Worm (Caenorhabditis elegans) whole organism, L2 larva: ENCODE results near the gene col-176.

Experiments
- C34F6.9 ChIP-seq: fragments of 150-350 bp; optimal IDR thresholded peaks from 2 replicates; lab custom pipeline; 2014; ENCODE audit warnings: missing biosample characterization, missing genetic modification characterization
- F13H6.1 ChIP-seq: sonication (generic microtip); optimal IDR thresholded peaks from 2 replicates; lab custom pipeline; 2016; ENCODE audit warnings: missing genetic modification characterization, missing compliant biosample characterization
- R02D3.7 ChIP-seq: fragments of 150-350 bp; optimal IDR thresholded peaks from 2 replicates; lab custom pipeline; 2014; ENCODE audit warnings: missing biosample characterization, missing genetic modification characterization
- Y55F3AM.14 ChIP-seq: fragments of 200-800 bp; sonication (Bioruptor generic); optimal IDR thresholded peaks from 2 replicates; lab custom pipeline; 2018; ENCODE audit warnings: mild to moderate bottlenecking, missing genetic modification characterization, missing compliant biosample characterization
- ZK546.5 ChIP-seq: sonication (generic microtip); optimal IDR thresholded peaks from 2 replicates; lab custom pipeline; 2017; ENCODE audit warnings: missing biosample characterization, missing genetic modification characterization
- alr-1 ChIP-seq: fragments of 150-350 bp; optimal IDR thresholded peaks from 2 replicates; lab custom pipeline; 2014; ENCODE audit warnings: missing biosample characterization, missing genetic modification characterization
- aly-2 ChIP-seq: fragments of 150-350 bp; optimal IDR thresholded peaks from 2 replicates; lab custom pipeline; 2014; ENCODE audit warnings: missing biosample characterization, missing genetic modification characterization
- ama-1 ChIP-seq: fragments of 150-350 bp; optimal IDR thresholded peaks from 2 replicates; lab custom pipeline; 2018; ENCODE audit warnings: inconsistent platforms
- blmp-1 ChIP-seq: sonication (generic microtip); optimal IDR thresholded peaks from 2 replicates; lab custom pipeline; 2017; ENCODE audit warnings: missing genetic modification characterization, mild to moderate bottlenecking, missing compliant biosample characterization, antibody characterized with exemption, moderate library complexity; ENCODE audit not compliant: insufficient read depth
- ceh-16 ChIP-seq: fragments of 150-350 bp; optimal IDR thresholded peaks from 2 replicates; lab custom pipeline; 2014; ENCODE audit warnings: missing biosample characterization, missing genetic modification characterization
- crh-2 ChIP-seq: sonication (generic microtip); optimal IDR thresholded peaks from 2 replicates; lab custom pipeline; 2017; ENCODE audit warnings: missing biosample characterization, missing genetic modification characterization
- dmd-4 ChIP-seq: sonication (generic microtip); optimal IDR thresholded peaks from 2 replicates; lab custom pipeline; 2017; ENCODE audit warnings: missing biosample characterization, missing genetic modification characterization
- elt-1 ChIP-seq: fragments of 150-350 bp; optimal IDR thresholded peaks from 2 replicates; lab custom pipeline; 2014; ENCODE audit warnings: missing biosample characterization, missing genetic modification characterization
- elt-3 ChIP-seq: sonication (generic microtip); optimal IDR thresholded peaks from 2 replicates; lab custom pipeline; 2017; ENCODE audit warnings: missing biosample characterization, missing genetic modification characterization
- fos-1 ChIP-seq: fragments of 150-350 bp; optimal IDR thresholded peaks from 2 replicates; lab custom pipeline; 2014; ENCODE audit warnings: missing biosample characterization, missing genetic modification characterization
- gmeb-1 ChIP-seq: fragments of 150-350 bp; optimal IDR thresholded peaks from 2 replicates; lab custom pipeline; 2014; ENCODE audit warnings: missing biosample characterization, missing genetic modification characterization
- lin-11 ChIP-seq: fragments of 150-350 bp; sonication (generic microtip); optimal IDR thresholded peaks from 2 replicates; lab custom pipeline; 2014; ENCODE audit warnings: missing biosample characterization, missing genetic modification characterization, inconsistent platforms, mixed read lengths
- lin-13 ChIP-seq: fragments of 150-350 bp; optimal IDR thresholded peaks from 2 replicates; lab custom pipeline; 2014; ENCODE audit warnings: missing biosample characterization, missing genetic modification reagents, missing genetic modification characterization
- lin-39 ChIP-seq: fragments of 150-350 bp; optimal IDR thresholded peaks from 2 replicates; lab custom pipeline; 2014; ENCODE audit warnings: missing biosample characterization, missing genetic modification reagents, missing genetic modification characterization
- lsy-2 ChIP-seq, 2 experiments: fragments of 150-350 bp in 1 of 2; sonication (generic microtip) in 1 of 2; optimal IDR thresholded peaks; 2 replicates each; lab custom pipeline; 2014 to 2017; ENCODE audit warnings: missing biosample characterization in 2 of 2, missing genetic modification characterization in 2 of 2
- mdl-1 ChIP-seq, 2 experiments: fragments of 150-350 bp in 1 of 2; sonication (generic microtip) in 1 of 2; optimal IDR thresholded peaks; 2 replicates each; lab custom pipeline; 2017; ENCODE audit warnings: missing biosample characterization in 2 of 2, missing genetic modification characterization in 2 of 2
- nhr-10 ChIP-seq: sonication (generic microtip); optimal IDR thresholded peaks from 2 replicates; lab custom pipeline; 2017; ENCODE audit warnings: missing biosample characterization, missing genetic modification characterization
- nhr-11 ChIP-seq: fragments of 150-350 bp; optimal IDR thresholded peaks from 2 replicates; lab custom pipeline; 2014; ENCODE audit warnings: missing biosample characterization, missing genetic modification characterization
- nhr-129 ChIP-seq: fragments of 150-350 bp; optimal IDR thresholded peaks from 2 replicates; lab custom pipeline; 2014; ENCODE audit warnings: missing biosample characterization, missing genetic modification characterization
- nhr-23 ChIP-seq: fragments of 150-350 bp; optimal IDR thresholded peaks from 2 replicates; lab custom pipeline; 2014; ENCODE audit warnings: missing biosample characterization, missing genetic modification reagents, missing genetic modification characterization
- nhr-25 ChIP-seq: fragments of 150-350 bp; sonication (generic microtip); optimal IDR thresholded peaks from 3 replicates; lab custom pipeline; 2014; ENCODE audit warnings: missing biosample characterization, missing genetic modification characterization
- nhr-6 ChIP-seq: fragments of 150-350 bp; optimal IDR thresholded peaks from 2 replicates; lab custom pipeline; 2014; ENCODE audit warnings: missing biosample characterization, missing genetic modification characterization
- nhr-77 ChIP-seq: fragments of 150-350 bp; optimal IDR thresholded peaks from 2 replicates; lab custom pipeline; 2014; ENCODE audit warnings: missing biosample characterization, missing genetic modification characterization
- peb-1 ChIP-seq: fragments of 150-350 bp; optimal IDR thresholded peaks from 2 replicates; lab custom pipeline; 2014; ENCODE audit warnings: missing biosample characterization, missing genetic modification characterization
- sem-4 ChIP-seq: fragments of 150-350 bp; optimal IDR thresholded peaks from 2 replicates; lab custom pipeline; 2014; ENCODE audit warnings: missing biosample characterization, missing genetic modification reagents, missing genetic modification characterization
- skn-1 ChIP-seq: sonication (generic microtip); optimal IDR thresholded peaks from 2 replicates; lab custom pipeline; 2017; ENCODE audit warnings: missing biosample characterization, missing genetic modification characterization
- sma-3 ChIP-seq: sonication (generic microtip); optimal IDR thresholded peaks from 2 replicates; lab custom pipeline; 2016; ENCODE audit warnings: missing genetic modification reagents, missing genetic modification characterization, missing compliant biosample characterization
- sma-9 ChIP-seq, 2 experiments: fragments of 150-350 bp in 1 of 2; sonication (generic microtip) in 1 of 2; optimal IDR thresholded peaks; 2 replicates each; lab custom pipeline; 2014 to 2016; ENCODE audit warnings: missing genetic modification characterization in 2 of 2, mild to moderate bottlenecking in 1 of 2, missing biosample characterization in 1 of 2, missing compliant biosample characterization in 1 of 2, missing genetic modification reagents in 1 of 2, moderate library complexity in 1 of 2
- unc-39 ChIP-seq: fragments of 150-350 bp; optimal IDR thresholded peaks from 2 replicates; lab custom pipeline; 2014; ENCODE audit warnings: missing biosample characterization, missing genetic modification characterization
- unc-55 ChIP-seq: fragments of 150-350 bp; sonication (generic microtip); optimal IDR thresholded peaks from 3 replicates; lab custom pipeline; 2014; ENCODE audit warnings: missing biosample characterization, missing genetic modification reagents, missing genetic modification characterization
- unc-62 ChIP-seq: fragments of 150-350 bp; optimal IDR thresholded peaks from 2 replicates; lab custom pipeline; 2014; ENCODE audit warnings: missing biosample characterization, missing genetic modification reagents, missing genetic modification characterization
- ztf-11 ChIP-seq: sonication (generic microtip); optimal IDR thresholded peaks from 2 replicates; lab custom pipeline; 2017; ENCODE audit warnings: missing biosample characterization, missing genetic modification characterization
- ztf-4 ChIP-seq: fragments of 150-350 bp; optimal IDR thresholded peaks from 2 replicates; lab custom pipeline; 2014; ENCODE audit warnings: missing biosample characterization, missing genetic modification characterization

The col-176 gene

ce11 chrX:10077297-10077696 lies at the start of gene col-176:
Gene col-176 (plus strand): TSS chrX:10077597.
- TF ChIP-seq crh-2: no peak
- TF ChIP-seq alr-1: no peak
- TF ChIP-seq R02D3.7: no peak
- TF ChIP-seq nhr-10 (tag; lab: Kevin White, UChicago): no peak
- no peak for TF ChIP-seq unc-55 (GFP tag; lab: Kevin White, UChicago)
- no peak for TF ChIP-seq nhr-77
- TF ChIP-seq sma-3 (GFP tag; lab: Kevin White, UChicago): no peak
- TF ChIP-seq sem-4: no peak
- no peak for TF ChIP-seq C34F6.9 (tag; lab: Kevin White, UChicago)
- TF ChIP-seq gmeb-1 (tag; lab: Kevin White, UChicago): no peak
- TF ChIP-seq lin-13 (GFP tag; lab: Kevin White, UChicago): no peak
- no peak for TF ChIP-seq nhr-11
- TF ChIP-seq, all 48 proteins: peak for 0

- TF ChIP-seq crh-2: no peak
- peak; percentile 8 for TF ChIP-seq fos-1 (tag; lab: Kevin White, UChicago)
- TF ChIP-seq lin-39 (tag; lab: Kevin White, UChicago): no peak
- TF ChIP-seq, all 48 proteins: peak for 1
These were observed 46.6 kb upstream of the col-176 start, which contains the start of gene sek-6 for ce11 chrX:10030836-10031235. Gene sek-6 (plus strand): TSS chrX:10031150.

- TF ChIP-seq nhr-6 (tag; lab: Kevin White, UChicago): no peak
- TF ChIP-seq nhr-10 (tag; lab: Kevin White, UChicago): no peak
- no peak for TF ChIP-seq R02D3.7
- no peak for TF ChIP-seq nhr-129
- TF ChIP-seq mdl-1 (tag; optimal IDR thresholded peaks at IDR 0.05; lab: Kevin White, UChicago): no peak
- TF ChIP-seq peb-1 (tag; lab: Kevin White, UChicago): no peak
- no peak for TF ChIP-seq ztf-11 (tag; lab: Kevin White, UChicago)
- TF ChIP-seq skn-1 (tag; lab: Kevin White, UChicago): no peak
- TF ChIP-seq unc-62 (GFP tag; lab: Kevin White, UChicago): no peak
- TF ChIP-seq crh-2: no peak
- no peak for TF ChIP-seq ama-1 (lab: Kevin White, UChicago)
- no peak for TF ChIP-seq aly-2 (tag; lab: Kevin White, UChicago)
- TF ChIP-seq ceh-16 (tag; lab: Kevin White, UChicago): no peak
- TF ChIP-seq lsy-2 (tag; optimal IDR thresholded peaks at IDR 0.05; lab: Kevin White, UChicago): no peak
- TF ChIP-seq unc-55 (GFP tag; lab: Kevin White, UChicago): no peak
- TF ChIP-seq fos-1 (tag; lab: Kevin White, UChicago): no peak
These were observed 32.9 kb upstream of the col-176 start for ce11 chrX:10044473-10044872.

DNA sequence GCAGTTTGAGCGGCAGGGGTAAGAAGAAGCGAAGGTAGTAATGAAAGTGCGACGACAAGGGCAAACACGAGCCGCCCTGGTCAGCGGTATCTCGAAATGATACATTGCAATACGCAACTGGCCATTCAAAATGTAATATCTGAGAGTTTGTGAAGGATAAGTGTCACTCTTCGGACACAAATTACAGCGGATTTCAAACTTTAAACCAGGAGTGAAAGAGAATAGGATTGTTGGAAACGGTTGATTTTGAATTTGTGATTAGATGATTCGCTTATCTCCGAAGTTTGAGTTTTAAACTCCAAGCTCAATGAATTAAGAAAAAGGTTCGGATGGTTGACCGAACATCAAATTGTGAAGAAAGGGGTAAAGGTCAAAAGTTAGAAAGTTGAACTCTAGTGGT lies 30.1 kb upstream of the col-176 start, which contains the start of gene ZC374.2:
Gene ZC374.2 (minus strand): TSS at position 101 of the 400 bp plus-strand sequence.
- TF ChIP-seq unc-55 (GFP tag; lab: Kevin White, UChicago) (no peak), unc-39 (no peak), sem-4 (no peak), ztf-4 (tag; lab: Kevin White, UChicago) (no peak), dmd-4 (no peak), lin-39 (tag; lab: Kevin White, UChicago) (no peak), blmp-1 (tag; lab: Kevin White, UChicago) (no peak), alr-1 (no peak), crh-2 (no peak), C34F6.9 (tag; lab: Kevin White, UChicago) (no peak), nhr-10 (tag; lab: Kevin White, UChicago) (no peak), unc-62 (GFP tag; lab: Kevin White, UChicago) (no peak), lin-11 (tag; lab: Kevin White, UChicago) (no peak), F13H6.1 (tag; lab: Kevin White, UChicago) (no peak), elt-3 (tag; lab: Kevin White, UChicago) (no peak), ZK546.5 (tag; lab: Kevin White, UChicago) (no peak)

- TF ChIP-seq unc-55 (GFP tag; lab: Kevin White, UChicago) (no peak), peb-1 (tag; lab: Kevin White, UChicago) (no peak), R02D3.7 (no peak), nhr-23 (tag; lab: Kevin White, UChicago) (no peak), Y55F3AM.14 (GFP tag; lab: Kevin White, UChicago) (no peak), ceh-16 (tag; lab: Kevin White, UChicago) (no peak), unc-62 (GFP tag; lab: Kevin White, UChicago) (no peak), sma-3 (GFP tag; lab: Kevin White, UChicago) (no peak), nhr-25 (tag; lab: Kevin White, UChicago) (no peak), gmeb-1 (tag; lab: Kevin White, UChicago) (no peak), sem-4 (no peak), nhr-77 (no peak), lin-39 (tag; lab: Kevin White, UChicago) (no peak), nhr-11 (no peak), elt-3 (tag; lab: Kevin White, UChicago) (no peak), skn-1 (tag; lab: Kevin White, UChicago) (no peak), sma-9 (GFP tag; optimal IDR thresholded peaks at IDR 0.05; lab: Kevin White, UChicago) (no peak), sma-9 (tag; optimal IDR thresholded peaks at IDR 0.05; lab: Kevin White, UChicago) (no peak), elt-1 (no peak)
These were observed 28.2 kb upstream of the col-176 start, which contains the start of gene gnrr-3 for ce11 chrX:10049160-10049559. Gene gnrr-3 (plus strand): TSS chrX:10049460.
